Worm (Caenorhabditis elegans): ENCODE results near the gene F35H12.5.

DNA sequence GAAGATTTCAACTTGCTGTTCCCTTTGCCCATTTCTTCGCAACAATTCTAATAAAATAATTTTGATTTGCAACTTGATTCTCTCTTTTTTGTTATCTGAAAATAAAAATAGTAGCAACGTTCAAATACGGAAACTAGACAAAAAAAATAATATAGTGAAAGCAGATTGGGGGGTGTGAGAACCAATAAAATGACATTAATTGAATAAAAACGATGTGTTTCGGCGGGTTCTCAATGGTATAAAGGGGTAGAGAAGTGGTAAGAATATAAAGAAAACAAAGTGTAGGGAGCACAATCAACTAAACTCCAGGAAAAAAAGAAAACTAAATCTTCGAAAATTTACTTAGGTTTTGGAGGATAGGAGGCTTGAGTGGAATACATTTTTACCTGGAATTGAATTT, 45.0 kb downstream of the F35H12.5 start, which contains the start of gene ncs-1:
- TF ChIP-seq unc-55 (GFP tag; optimal IDR thresholded peaks at IDR 0.05) (no peak), lsy-2 (tag; optimal IDR thresholded peaks at IDR 0.05) (no peak), nhr-6 (tag; optimal IDR thresholded peaks at IDR 0.05) (no peak), ztf-4 (tag; optimal IDR thresholded peaks at IDR 0.05) (no peak), nhr-10 (tag; optimal IDR thresholded peaks at IDR 0.05) (no peak), ztf-1 (GFP tag; conservative IDR thresholded peaks at IDR 0.05) (no peak), snpc-4 (tag; optimal IDR thresholded peaks at IDR 0.05) (no peak), ama-1 (optimal IDR thresholded peaks at IDR 0.05) (no peak)

Measured in whole organism, L2 larva.